Worm (Caenorhabditis elegans) whole organism, early embryonic: Measurements from ENCODE around the gene cap-2.

Source experiments
- B0310.2 ChIP-seq: sonication (generic microtip); optimal IDR thresholded peaks from 2 replicates; lab custom pipeline; 2016; ENCODE audit warnings: mild to moderate bottlenecking, missing genetic modification characterization, missing compliant biosample characterization
- F13C5.2 ChIP-seq: sonication (generic microtip); optimal IDR thresholded peaks from 2 replicates; lab custom pipeline; 2017; ENCODE audit warnings: mild to moderate bottlenecking, missing genetic modification characterization, inconsistent platforms, missing compliant biosample characterization
- aly-1 ChIP-seq: sonication (generic microtip); optimal IDR thresholded peaks from 2 replicates; lab custom pipeline; 2016; ENCODE audit warnings: missing genetic modification characterization, missing compliant biosample characterization
- ama-1 ChIP-seq: fragments of 150-350 bp; optimal IDR thresholded peaks from 2 replicates; lab custom pipeline; 2014
- ceh-13 ChIP-seq: fragments of 200-800 bp; sonication (Bioruptor generic); optimal IDR thresholded peaks from 2 replicates; lab custom pipeline; 2018; ENCODE audit warnings: mild to moderate bottlenecking, missing genetic modification characterization, missing compliant biosample characterization
- ceh-36 ChIP-seq: sonication (generic microtip); optimal IDR thresholded peaks from 2 replicates; lab custom pipeline; 2016; ENCODE audit warnings: missing genetic modification characterization, inconsistent platforms, missing compliant biosample characterization
- ets-7 ChIP-seq: sonication (generic microtip); optimal IDR thresholded peaks from 2 replicates; lab custom pipeline; 2016; ENCODE audit warnings: missing genotype, missing genetic modification characterization, missing compliant biosample characterization
- flt-1 ChIP-seq: fragments of 200-800 bp; sonication (Bioruptor generic); IDR thresholded peaks from 2 replicates; pipeline ENCODE4 v1.3.6; 2022; ENCODE audit warnings: missing genetic modification characterization, missing compliant biosample characterization
- hmbx-1 ChIP-seq: sonication (generic microtip); optimal IDR thresholded peaks from 2 replicates; lab custom pipeline; 2016; ENCODE audit warnings: mild to moderate bottlenecking, missing genetic modification characterization, missing compliant biosample characterization
- hmg-4 ChIP-seq: fragments of 200-800 bp; sonication (Bioruptor generic); optimal IDR thresholded peaks from 2 replicates; lab custom pipeline; 2018; ENCODE audit warnings: mild to moderate bottlenecking, missing genetic modification characterization, missing compliant biosample characterization
- hnd-1 ChIP-seq: sonication (generic microtip); optimal IDR thresholded peaks from 2 replicates; lab custom pipeline; 2016; ENCODE audit warnings: missing genetic modification characterization, missing compliant biosample characterization
- pes-1 ChIP-seq: fragments of 200-800 bp; sonication (Bioruptor generic); IDR thresholded peaks from 2 replicates; pipeline ENCODE4 v1.3.6; 2022; ENCODE audit warnings: missing genetic modification reagents, missing genetic modification characterization, missing compliant biosample characterization
- scrt-1 ChIP-seq: fragments of 200-800 bp; sonication (Bioruptor generic); IDR thresholded peaks from 2 replicates; pipeline ENCODE4 v1.3.6; 2022; ENCODE audit warnings: missing genetic modification characterization, missing compliant biosample characterization
- sea-1 ChIP-seq: fragments of 200-800 bp; sonication (Bioruptor generic); conservative IDR thresholded peaks from 2 replicates; pipeline ENCODE4 v1.3.6; 2022; ENCODE audit warnings: missing genetic modification characterization, missing compliant biosample characterization
- tbx-11 ChIP-seq: fragments of 200-800 bp; sonication (Bioruptor generic); IDR thresholded peaks from 2 replicates; pipeline ENCODE4 v1.3.6; 2022; ENCODE audit warnings: missing genetic modification characterization, missing compliant biosample characterization
- tbx-37 ChIP-seq: fragments of 200-800 bp; sonication (Bioruptor generic); conservative IDR thresholded peaks from 2 replicates; pipeline ENCODE4 v1.3.6; 2022; ENCODE audit warnings: missing genetic modification reagents, missing genetic modification characterization, missing compliant biosample characterization
- tra-4 ChIP-seq: sonication (generic microtip); optimal IDR thresholded peaks from 2 replicates; lab custom pipeline; 2017; ENCODE audit warnings: missing genetic modification characterization, missing compliant biosample characterization

cap-2 gene

DNA sequence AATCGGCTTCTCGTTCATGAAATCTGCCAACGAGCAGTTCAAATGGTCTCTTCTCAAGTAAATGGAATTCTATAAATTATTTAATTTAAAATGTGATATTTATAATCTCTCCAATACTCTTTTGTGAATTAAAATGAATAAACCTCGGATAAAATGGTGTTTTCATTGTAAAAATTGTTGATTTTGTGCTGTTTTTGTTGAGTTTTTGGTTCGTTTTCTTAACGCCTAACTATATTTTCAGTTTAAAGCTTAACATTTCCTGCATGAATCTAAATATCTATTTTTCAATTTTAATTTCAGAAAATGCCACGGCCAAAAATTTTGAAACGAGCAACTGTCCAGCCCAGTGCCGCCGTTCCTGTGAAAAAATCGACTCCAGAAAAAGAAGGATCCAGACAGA, 4.6 kb downstream of the cap-2 start, which contains the start of gene orc-2:
orc-2 (plus strand) TSS at position 301 of the 400 bp plus-strand sequence.
- TF ChIP-seq hmbx-1 (tag; lab: Kevin White, UChicago) = no peak
- TF ChIP-seq pes-1 = no peak
- TF ChIP-seq tbx-11 (GFP tag; lab: Robert Waterston, UW) = no peak
- no peak for TF ChIP-seq sea-1
- TF ChIP-seq ets-7 (tag; lab: Kevin White, UChicago) = no peak
- TF ChIP-seq ceh-36 (tag; lab: Kevin White, UChicago) = no peak
- TF ChIP-seq F13C5.2 (tag; lab: Kevin White, UChicago) = no peak
- TF ChIP-seq ama-1 (lab: Kevin White, UChicago) = no peak
- TF ChIP-seq aly-1 (tag; lab: Kevin White, UChicago) = no peak
- TF ChIP-seq scrt-1 = no peak
- TF ChIP-seq tra-4 (tag; lab: Kevin White, UChicago) = no peak
- no peak for TF ChIP-seq tbx-37 (GFP tag; lab: Robert Waterston, UW)
- TF ChIP-seq ceh-13 (GFP tag; lab: Kevin White, UChicago) = no peak
- TF ChIP-seq flt-1 (GFP tag; lab: Robert Waterston, UW) = no peak
- no peak for TF ChIP-seq hmg-4 (GFP tag; lab: Kevin White, UChicago)
- no peak for TF ChIP-seq B0310.2
- no peak for TF ChIP-seq hnd-1 (tag; lab: Kevin White, UChicago)

- TF ChIP-seq F13C5.2 (tag; lab: Kevin White, UChicago) (no peak), ets-7 (tag; lab: Kevin White, UChicago) (no peak), pes-1 (no peak), flt-1 (GFP tag; lab: Robert Waterston, UW) (no peak), aly-1 (tag; lab: Kevin White, UChicago) (no peak), ceh-36 (tag; lab: Kevin White, UChicago) (no peak), hmg-4 (GFP tag; lab: Kevin White, UChicago) (no peak), tbx-37 (GFP tag; lab: Robert Waterston, UW) (no peak)
Observed at ce11 chrII:10880625-10881024, 11.6 kb downstream of the cap-2 start, which contains the start of gene lurp-1. TSS of gene lurp-1 (plus strand) at chrII:10880925.

DNA sequence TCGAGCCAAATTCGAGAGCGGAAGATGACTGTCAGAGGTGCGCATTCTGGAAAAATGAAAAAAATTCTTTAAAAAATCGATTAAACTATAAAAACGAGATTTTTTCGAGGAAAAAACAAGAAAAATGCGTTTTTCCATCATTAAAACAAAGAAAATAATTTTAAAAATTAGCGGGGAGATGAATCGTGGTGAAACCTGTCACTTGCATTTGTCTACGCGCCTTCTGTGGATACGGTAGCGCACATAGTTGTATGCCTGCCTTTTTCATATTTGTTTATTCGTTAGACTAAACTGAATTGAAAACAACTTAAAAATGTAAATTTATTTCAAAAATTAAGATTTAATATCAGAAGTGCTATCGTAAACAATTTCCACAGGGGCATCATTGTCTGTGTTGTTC, 15.4 kb downstream of the cap-2 start, which contains the start of gene egg-3:
egg-3 (minus strand) TSS at position 46 of the 400 bp plus-strand sequence.
- TF ChIP-seq B0310.2 (no peak), ceh-13 (GFP tag; lab: Kevin White, UChicago) (no peak), aly-1 (tag; lab: Kevin White, UChicago) (no peak), flt-1 (GFP tag; lab: Robert Waterston, UW) (no peak), ets-7 (tag; lab: Kevin White, UChicago) (no peak), pes-1 (no peak), tbx-11 (GFP tag; lab: Robert Waterston, UW) (no peak), hnd-1 (tag; lab: Kevin White, UChicago) (no peak), tra-4 (tag; lab: Kevin White, UChicago) (no peak), ama-1 (lab: Kevin White, UChicago) (no peak), scrt-1 (no peak), F13C5.2 (tag; lab: Kevin White, UChicago) (no peak), tbx-37 (GFP tag; lab: Robert Waterston, UW) (no peak)

ce11 chrII:10885250-10885649, 16.3 kb downstream of the cap-2 start:
- TF ChIP-seq ets-7 (tag; lab: Kevin White, UChicago) = no peak
- no peak for TF ChIP-seq ceh-13 (GFP tag; lab: Kevin White, UChicago)
- TF ChIP-seq tbx-37 (GFP tag; lab: Robert Waterston, UW) = no peak
- no peak for TF ChIP-seq ceh-36 (tag; lab: Kevin White, UChicago)
- no peak for TF ChIP-seq hmbx-1 (tag; lab: Kevin White, UChicago)
- no peak for TF ChIP-seq tra-4 (tag; lab: Kevin White, UChicago)
- no peak for TF ChIP-seq tbx-11 (GFP tag; lab: Robert Waterston, UW)
- no peak for TF ChIP-seq sea-1

DNA sequence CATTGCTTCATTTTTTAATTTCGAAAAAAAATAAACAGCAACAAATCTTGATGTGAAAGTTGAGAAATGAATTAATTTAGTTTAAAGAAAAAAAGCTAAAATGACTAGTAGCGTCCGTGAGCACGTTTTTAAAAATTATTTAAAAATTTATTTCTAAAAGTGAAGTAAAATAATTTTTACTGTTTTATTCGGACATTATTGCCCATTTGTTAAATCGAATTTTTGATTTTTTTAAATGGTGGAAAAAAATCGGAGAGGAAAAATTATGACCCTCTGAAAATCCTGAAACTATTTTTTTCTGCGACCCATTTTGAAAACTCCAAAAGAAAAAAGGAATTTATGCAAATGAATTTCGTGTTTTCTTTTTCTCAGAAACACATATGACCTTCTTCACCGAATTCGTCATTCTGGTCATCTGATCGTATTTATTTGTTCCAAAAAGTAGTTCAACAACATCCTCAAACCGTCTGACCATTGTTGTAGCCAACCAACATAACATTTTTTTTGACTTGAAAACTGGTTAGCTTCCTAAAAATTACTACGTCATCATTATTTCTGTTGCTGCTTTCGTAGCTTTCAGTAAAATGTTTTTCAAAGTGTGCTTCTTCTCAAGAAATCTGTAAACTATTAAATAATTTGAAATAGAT, 17.0 kb downstream of the cap-2 start, which contains the start of gene F44F4.3:
F44F4.3 (minus strand) TSS at position 51 of the 647 bp plus-strand sequence.
- TF ChIP-seq aly-1 (tag; lab: Kevin White, UChicago) = no peak
- no peak for TF ChIP-seq ets-7 (tag; lab: Kevin White, UChicago)
- no peak for TF ChIP-seq tbx-11 (GFP tag; lab: Robert Waterston, UW)
- no peak for TF ChIP-seq scrt-1
- no peak for TF ChIP-seq sea-1
- TF ChIP-seq hmbx-1 (tag; lab: Kevin White, UChicago) = no peak
- no peak for TF ChIP-seq tra-4 (tag; lab: Kevin White, UChicago)
- TF ChIP-seq pes-1 = no peak
- TF ChIP-seq ceh-13 (GFP tag; lab: Kevin White, UChicago) = no peak
- TF ChIP-seq flt-1 (GFP tag; lab: Robert Waterston, UW) = no peak
- no peak for TF ChIP-seq ceh-36 (tag; lab: Kevin White, UChicago)
- no peak for TF ChIP-seq hnd-1 (tag; lab: Kevin White, UChicago)
- TF ChIP-seq tbx-37 (GFP tag; lab: Robert Waterston, UW) = no peak
- no peak for TF ChIP-seq F13C5.2 (tag; lab: Kevin White, UChicago)
- TF ChIP-seq ama-1 (lab: Kevin White, UChicago) = no peak

ce11 chrII:10887097-10887496, 18.1 kb downstream of the cap-2 start:
- TF ChIP-seq ceh-13 (GFP tag; lab: Kevin White, UChicago) = no peak
- TF ChIP-seq sea-1 = no peak
- TF ChIP-seq flt-1 (GFP tag; lab: Robert Waterston, UW) = no peak
- TF ChIP-seq F13C5.2 (tag; lab: Kevin White, UChicago) = no peak
- no peak for TF ChIP-seq ama-1 (lab: Kevin White, UChicago)
- no peak for TF ChIP-seq hmbx-1 (tag; lab: Kevin White, UChicago)
- no peak for TF ChIP-seq tra-4 (tag; lab: Kevin White, UChicago)
- no peak for TF ChIP-seq B0310.2
- TF ChIP-seq tbx-37 (GFP tag; lab: Robert Waterston, UW) = no peak

ce11 chrII:10888979-10889378, 20.0 kb downstream of the cap-2 start, which contains the start of gene ptr-8:
TSS of gene ptr-8 (plus strand) at chrII:10889279.
- TF ChIP-seq scrt-1 = no peak
- TF ChIP-seq ets-7 (tag; lab: Kevin White, UChicago) = no peak
- no peak for TF ChIP-seq aly-1 (tag; lab: Kevin White, UChicago)
- no peak for TF ChIP-seq B0310.2
- TF ChIP-seq flt-1 (GFP tag; lab: Robert Waterston, UW) = no peak
- TF ChIP-seq tbx-11 (GFP tag; lab: Robert Waterston, UW) = no peak
- TF ChIP-seq hnd-1 (tag; lab: Kevin White, UChicago) = no peak
- TF ChIP-seq tbx-37 (GFP tag; lab: Robert Waterston, UW) = no peak
- TF ChIP-seq hmbx-1 (tag; lab: Kevin White, UChicago) = no peak
- no peak for TF ChIP-seq ceh-13 (GFP tag; lab: Kevin White, UChicago)
- TF ChIP-seq hmg-4 (GFP tag; lab: Kevin White, UChicago) = no peak
- no peak for TF ChIP-seq ceh-36 (tag; lab: Kevin White, UChicago)
- TF ChIP-seq pes-1 = no peak
- no peak for TF ChIP-seq F13C5.2 (tag; lab: Kevin White, UChicago)
- no peak for TF ChIP-seq tra-4 (tag; lab: Kevin White, UChicago)
- TF ChIP-seq sea-1 = no peak
- TF ChIP-seq ama-1 (lab: Kevin White, UChicago) = no peak
